Worm (Caenorhabditis elegans): ENCODE data around the gene C34D4.2.

ce11 chrIV:7166553-7166952 is 12.1 kb downstream of the C34D4.2 start, which contains the start of gene C42D4.18:
- TF ChIP-seq ztf-11 (tag; optimal IDR thresholded peaks at IDR 0.05) = no peak
- no peak for TF ChIP-seq snpc-4 (tag; optimal IDR thresholded peaks at IDR 0.05)
- no peak for TF ChIP-seq daf-12 (tag; optimal IDR thresholded peaks at IDR 0.05)
- TF ChIP-seq ama-1 (optimal IDR thresholded peaks at IDR 0.05) = no peak
- TF ChIP-seq skn-1 (tag; optimal IDR thresholded peaks at IDR 0.05) = no peak
- no peak for TF ChIP-seq egl-27 (tag; optimal IDR thresholded peaks at IDR 0.05)
- TF ChIP-seq R02D3.7 (tag; optimal IDR thresholded peaks at IDR 0.05) = no peak
- no peak for TF ChIP-seq unc-62 (GFP tag; optimal IDR thresholded peaks at IDR 0.05)
- no peak for TF ChIP-seq ceh-9 (tag; optimal IDR thresholded peaks at IDR 0.05)
- TF ChIP-seq nhr-25 (tag; optimal IDR thresholded peaks at IDR 0.05) = no peak
- TF ChIP-seq tbx-2 (tag; optimal IDR thresholded peaks at IDR 0.05) = no peak
- TF ChIP-seq fos-1 (tag; optimal IDR thresholded peaks at IDR 0.05) = no peak
- no peak for TF ChIP-seq egl-5 (tag; optimal IDR thresholded peaks at IDR 0.05)
- no peak for TF ChIP-seq aly-2 (tag; optimal IDR thresholded peaks at IDR 0.05)
